Worm (Caenorhabditis elegans) whole organism, L4 larva: Measurements from ENCODE around the gene K11G12.6.

Experiments
- D1046.2 ChIP-seq: fragments of 200-800 bp; sonication (Bioruptor generic); IDR thresholded peaks from 2 replicates; pipeline ENCODE4 v1.3.6; 2022; ENCODE audit warnings: missing genetic modification characterization, missing compliant biosample characterization
- F10B5.3 ChIP-seq: sonication (generic microtip); optimal IDR thresholded peaks from 2 replicates; lab custom pipeline; 2016; ENCODE audit warnings: mild to moderate bottlenecking, missing genetic modification characterization, missing compliant biosample characterization
- F26F4.8 ChIP-seq: fragments of 200-800 bp; sonication (Bioruptor generic); conservative IDR thresholded peaks from 2 replicates; pipeline ENCODE4 v1.3.6; 2022; ENCODE audit warnings: missing genetic modification characterization, missing compliant biosample characterization
- F37D6.2 ChIP-seq: sonication (generic microtip); optimal IDR thresholded peaks from 2 replicates; lab custom pipeline; 2016; ENCODE audit warnings: mild to moderate bottlenecking, missing genetic modification characterization, missing compliant biosample characterization
- R02D3.7 ChIP-seq: fragments of 150-350 bp; sonication (generic microtip); optimal IDR thresholded peaks from 3 replicates; lab custom pipeline; 2014; ENCODE audit warnings: missing biosample characterization, missing genetic modification characterization
- Y105C5A.15 ChIP-seq: fragments of 200-800 bp; sonication (Bioruptor generic); IDR thresholded peaks from 2 replicates; pipeline ENCODE4 v1.3.6; 2022; ENCODE audit warnings: missing genetic modification characterization, missing compliant biosample characterization
- Y5F2A.4 ChIP-seq: fragments of 200-800 bp; sonication (Bioruptor generic); optimal IDR thresholded peaks from 2 replicates; lab custom pipeline; 2018; ENCODE audit warnings: mild to moderate bottlenecking, missing genetic modification characterization, missing compliant biosample characterization
- Y75B8A.6 ChIP-seq: fragments of 200-800 bp; sonication (Bioruptor generic); IDR thresholded peaks from 2 replicates; pipeline ENCODE4 v1.3.6; 2022; ENCODE audit warnings: missing genetic modification reagents, missing genetic modification characterization, missing compliant biosample characterization
- ZK337.2 ChIP-seq: fragments of 200-800 bp; sonication (Bioruptor generic); IDR thresholded peaks from 2 replicates; pipeline ENCODE4 v1.3.6; 2022; ENCODE audit warnings: missing genetic modification reagents, missing genetic modification characterization, missing compliant biosample characterization
- ZK546.5 ChIP-seq, 2 experiments: sonication (generic microtip); optimal IDR thresholded peaks; 2 replicates each; lab custom pipeline; 2017; ENCODE audit warnings: missing biosample characterization in 2 of 2, missing genetic modification characterization in 2 of 2
- aha-1 ChIP-seq: fragments of 150-350 bp; peaks from one replicate; lab custom pipeline; 2014; ENCODE audit warnings: missing biosample characterization, missing genetic modification characterization
- aly-2 ChIP-seq: sonication (generic microtip); optimal IDR thresholded peaks from 2 replicates; lab custom pipeline; 2018; ENCODE audit warnings: missing biosample characterization, missing genetic modification characterization
- attf-4 ChIP-seq: sonication (generic microtip); optimal IDR thresholded peaks from 3 replicates; lab custom pipeline; 2017; ENCODE audit warnings: missing biosample characterization, missing genetic modification characterization
- ceh-44 ChIP-seq: fragments of 200-800 bp; sonication (Bioruptor generic); IDR thresholded peaks from 2 replicates; pipeline ENCODE4 v1.3.6; 2022; ENCODE audit warnings: missing genetic modification reagents, missing genetic modification characterization, missing compliant biosample characterization
- ceh-82 ChIP-seq: sonication (generic microtip); optimal IDR thresholded peaks from 2 replicates; lab custom pipeline; 2017; ENCODE audit warnings: missing biosample characterization, missing genetic modification characterization
- daf-16 ChIP-seq, 3 experiments: sonication (generic microtip); optimal IDR thresholded peaks; 2 replicates each; lab custom pipeline; 2016 to 2017; ENCODE audit warnings: missing genetic modification characterization in 3 of 3, missing genetic modification reagents in 3 of 3, mild to moderate bottlenecking in 2 of 3, missing compliant biosample characterization in 2 of 3, missing biosample characterization in 1 of 3, moderate library complexity in 1 of 3
- dmd-6 ChIP-seq: fragments of 200-800 bp; sonication (Bioruptor generic); IDR thresholded peaks from 2 replicates; pipeline ENCODE4 v1.3.6; 2022; ENCODE audit warnings: missing genetic modification reagents, missing genetic modification characterization, missing compliant biosample characterization
- dmd-9 ChIP-seq: fragments of 200-800 bp; sonication (Bioruptor generic); IDR thresholded peaks from 2 replicates; pipeline ENCODE4 v1.3.6; 2022; ENCODE audit warnings: missing genetic modification reagents, missing genetic modification characterization, missing compliant biosample characterization
- duxl-1 ChIP-seq: sonication (generic microtip); optimal IDR thresholded peaks from 2 replicates; lab custom pipeline; 2016; ENCODE audit warnings: mild to moderate bottlenecking, missing genetic modification characterization, moderate library complexity, missing compliant biosample characterization; ENCODE audit not compliant: poor library complexity
- dve-1 ChIP-seq: sonication (generic microtip); optimal IDR thresholded peaks from 2 replicates; lab custom pipeline; 2017; ENCODE audit warnings: antibody characterized with exemption, mild to moderate bottlenecking, missing genetic modification characterization, missing compliant biosample characterization; ENCODE audit not compliant: insufficient read depth
- egl-27 ChIP-seq: sonication (generic microtip); optimal IDR thresholded peaks from 3 replicates; lab custom pipeline; 2017; ENCODE audit warnings: missing biosample characterization, missing genetic modification reagents, missing genetic modification characterization
- hif-1 ChIP-seq, 2 experiments: sonication (generic microtip); optimal IDR thresholded peaks; 2 replicates each; lab custom pipeline; 2016 to 2017; ENCODE audit warnings: missing compliant biosample characterization in 2 of 2, missing genetic modification characterization in 2 of 2, missing genetic modification reagents in 2 of 2, missing genotype in 2 of 2, mild to moderate bottlenecking in 1 of 2
- hlh-11 ChIP-seq: fragments of 200-800 bp; sonication (Bioruptor generic); optimal IDR thresholded peaks from 2 replicates; lab custom pipeline; 2018; ENCODE audit warnings: mild to moderate bottlenecking, missing genetic modification characterization, missing compliant biosample characterization
- hlh-30 ChIP-seq: sonication (generic microtip); optimal IDR thresholded peaks from 2 replicates; lab custom pipeline; 2017; ENCODE audit warnings: antibody characterized with exemption, mild to moderate bottlenecking, missing genetic modification characterization, missing compliant biosample characterization; ENCODE audit not compliant: insufficient read depth
- lin-1 ChIP-seq: fragments of 200-800 bp; sonication (Bioruptor generic); IDR thresholded peaks from 2 replicates; pipeline ENCODE4 v1.3.6; 2022; ENCODE audit warnings: missing genetic modification reagents, missing genetic modification characterization, missing compliant biosample characterization
- lin-15B ChIP-seq: fragments of 150-350 bp; sonication (generic microtip); optimal IDR thresholded peaks from 3 replicates; lab custom pipeline; 2014; ENCODE audit warnings: missing biosample characterization, missing genetic modification characterization
- lin-38 ChIP-seq: fragments of 200-800 bp; sonication (Bioruptor generic); IDR thresholded peaks from 2 replicates; pipeline ENCODE4 v1.3.6; 2022; ENCODE audit warnings: missing genetic modification reagents, missing genetic modification characterization, missing compliant biosample characterization
- lin-39 ChIP-seq: fragments of 150-350 bp; optimal IDR thresholded peaks from 2 replicates; lab custom pipeline; 2014; ENCODE audit warnings: missing biosample characterization, missing genetic modification reagents, missing genetic modification characterization
- madf-5 ChIP-seq, 2 experiments: fragments of 200-800 bp; sonication (Bioruptor generic); IDR thresholded peaks; 2 replicates each; pipeline ENCODE4 v1.3.6; 2022; ENCODE audit warnings: missing compliant biosample characterization in 2 of 2, missing genetic modification characterization in 2 of 2
- mdt-29 ChIP-seq: fragments of 200-800 bp; sonication (Bioruptor generic); IDR thresholded peaks from 2 replicates; pipeline ENCODE4 v1.3.6; 2022; ENCODE audit warnings: missing genetic modification reagents, missing genetic modification characterization, missing compliant biosample characterization
- mep-1 ChIP-seq: fragments of 150-350 bp; sonication (generic microtip); optimal IDR thresholded peaks from 3 replicates; lab custom pipeline; 2014; ENCODE audit warnings: missing biosample characterization, missing genetic modification characterization
- nhr-102 ChIP-seq: sonication (generic microtip); optimal IDR thresholded peaks from 2 replicates; lab custom pipeline; 2016; ENCODE audit warnings: mild to moderate bottlenecking, missing genetic modification characterization, moderate library complexity, missing compliant biosample characterization
- nhr-11 ChIP-seq: fragments of 150-350 bp; optimal IDR thresholded peaks from 2 replicates; lab custom pipeline; 2014; ENCODE audit warnings: missing biosample characterization, missing genetic modification characterization
- nhr-25 ChIP-seq: sonication (generic microtip); optimal IDR thresholded peaks from 2 replicates; lab custom pipeline; 2017; ENCODE audit warnings: missing genetic modification characterization, mild to moderate bottlenecking, missing compliant biosample characterization, antibody characterized with exemption, moderate library complexity, borderline replicate concordance; ENCODE audit not compliant: insufficient read depth
- nhr-28 ChIP-seq: fragments of 150-350 bp; optimal IDR thresholded peaks from 2 replicates; lab custom pipeline; 2014; ENCODE audit warnings: missing biosample characterization, missing genetic modification characterization
- nhr-76 ChIP-seq: fragments of 150-350 bp; optimal IDR thresholded peaks from 2 replicates; lab custom pipeline; 2014; ENCODE audit warnings: missing biosample characterization, missing genetic modification characterization
- nhr-77 ChIP-seq: fragments of 150-350 bp; optimal IDR thresholded peaks from 2 replicates; lab custom pipeline; 2014; ENCODE audit warnings: missing biosample characterization, missing genetic modification characterization
- pha-4 ChIP-seq, 2 experiments: fragments of 150-350 bp in 1 of 2; fragments of 200-800 bp in 1 of 2; sonication (Bioruptor generic) in 1 of 2; IDR thresholded peaks in 1 of 2; optimal IDR thresholded peaks in 1 of 2; 2 replicates each; pipeline versions ENCODE4 v1.3.6 to Lab custom; 2014 to 2022; ENCODE audit warnings: missing genetic modification characterization in 2 of 2, missing genetic modification reagents in 2 of 2, missing biosample characterization in 1 of 2, missing compliant biosample characterization in 1 of 2
- php-3 ChIP-seq: fragments of 200-800 bp; sonication (Bioruptor generic); IDR thresholded peaks from 2 replicates; pipeline ENCODE4 v1.3.6; 2022; ENCODE audit warnings: missing genetic modification reagents, missing genetic modification characterization, missing compliant biosample characterization
- pqm-1 ChIP-seq: sonication (generic microtip); optimal IDR thresholded peaks from 2 replicates; lab custom pipeline; 2017; ENCODE audit warnings: missing biosample characterization, missing genetic modification characterization
- rbr-2 ChIP-seq: sonication (generic microtip); optimal IDR thresholded peaks from 2 replicates; lab custom pipeline; 2016; ENCODE audit warnings: missing genotype, missing genetic modification characterization, missing compliant biosample characterization
- sdz-12 ChIP-seq: fragments of 200-800 bp; sonication (Bioruptor generic); optimal IDR thresholded peaks from 2 replicates; lab custom pipeline; 2018; ENCODE audit warnings: mild to moderate bottlenecking, missing genetic modification characterization, missing compliant biosample characterization
- skn-1 ChIP-seq: fragments of 150-350 bp; optimal IDR thresholded peaks from 2 replicates; lab custom pipeline; 2014; ENCODE audit warnings: missing biosample characterization, missing genetic modification characterization
- spr-1 ChIP-seq: sonication (generic microtip); optimal IDR thresholded peaks from 2 replicates; lab custom pipeline; 2016; ENCODE audit warnings: mild to moderate bottlenecking, missing genetic modification characterization, missing compliant biosample characterization
- spr-3 ChIP-seq: fragments of 200-800 bp; sonication (Bioruptor generic); optimal IDR thresholded peaks from 2 replicates; lab custom pipeline; 2018; ENCODE audit warnings: mild to moderate bottlenecking, missing genetic modification characterization, missing compliant biosample characterization
- unc-130 ChIP-seq: sonication (generic microtip); optimal IDR thresholded peaks from 2 replicates; lab custom pipeline; 2016; ENCODE audit warnings: missing genetic modification reagents, missing genetic modification characterization, missing compliant biosample characterization
- zag-1 ChIP-seq: fragments of 150-350 bp; optimal IDR thresholded peaks from 2 replicates; lab custom pipeline; 2014; ENCODE audit warnings: missing biosample characterization, missing genetic modification characterization
- zfp-2 ChIP-seq: sonication (generic microtip); optimal IDR thresholded peaks from 2 replicates; lab custom pipeline; 2016; ENCODE audit warnings: mild to moderate bottlenecking, missing genetic modification characterization, missing compliant biosample characterization
- zfp-3 ChIP-seq: fragments of 200-800 bp; sonication (Bioruptor generic); conservative IDR thresholded peaks from 2 replicates; pipeline ENCODE4 v1.3.6; 2022; ENCODE audit warnings: missing genetic modification reagents, missing genetic modification characterization, missing compliant biosample characterization

The K11G12.6 gene

DNA sequence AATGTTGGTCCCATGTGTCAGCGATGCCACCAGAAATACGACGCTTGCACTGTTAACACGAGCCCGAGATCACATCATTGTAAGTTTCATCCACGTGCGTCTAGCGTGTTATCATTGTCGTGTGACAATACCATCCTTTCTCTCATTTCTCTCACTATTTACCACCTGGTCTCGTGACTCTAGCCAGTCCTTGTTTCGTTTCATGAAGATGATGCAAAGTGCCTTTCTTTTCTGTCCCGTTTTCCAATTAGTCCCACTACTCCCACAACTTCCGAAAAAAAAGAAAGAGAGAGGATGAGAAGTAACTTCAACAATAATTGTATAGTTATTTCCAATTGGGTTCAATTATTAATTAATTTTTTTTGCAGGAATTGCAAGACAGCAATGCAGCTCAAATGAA, 13.4 kb upstream of the K11G12.6 start (continued):
- TF ChIP-seq nhr-25 (tag; lab: Kevin White, UChicago) (no peak), nhr-76 (peak; percentile 59), hlh-30 (tag; lab: Kevin White, UChicago) (peak; percentile 86), nhr-77 (peak; percentile 39), zfp-3 (GFP tag; lab: Robert Waterston, UW) (no peak), mdt-29 (GFP tag; lab: Robert Waterston, UW) (0 out of 2 replicates have a peak, but pooled peaks have one; percentile 4), Y75B8A.6 (peak; percentile 4; the same call in 1 of the 2 replicates), F37D6.2 (tag; lab: Kevin White, UChicago) (no peak), dmd-6 (GFP tag; lab: Robert Waterston, UW) (peak; percentile 91), egl-27 (tag; lab: Kevin White, UChicago) (no peak), mep-1 (tag; lab: Kevin White, UChicago) (peak; percentile 65), nhr-11 (tag; lab: Kevin White, UChicago) (peak; percentile 72), aha-1 (tag; lab: Kevin White, UChicago) (peak; percentile 17), attf-4 (tag; lab: Kevin White, UChicago) (no peak), lin-39 (tag; lab: Kevin White, UChicago) (no peak), pha-4 (GFP tag; IDR thresholded peaks at IDR 0.05; lab: Robert Waterston, UW) (0 out of 2 replicates have a peak, but pooled peaks have one; percentile 34), pha-4 (tag; optimal IDR thresholded peaks at IDR 0.05; lab: Kevin White, UChicago) (no peak), hif-1 (tag; optimal IDR thresholded peaks at IDR 0.05; lab: Kevin White, UChicago) (no peak), R02D3.7 (tag; lab: Kevin White, UChicago) (no peak), nhr-28 (tag; lab: Kevin White, UChicago) (peak; percentile 80), spr-1 (tag; lab: Kevin White, UChicago) (no peak), skn-1 (tag; lab: Kevin White, UChicago) (no peak), F26F4.8 (GFP tag; lab: Robert Waterston, UW) (no peak), rbr-2 (no peak), duxl-1 (tag; lab: Kevin White, UChicago) (peak; percentile 24), ZK546.5 (tag; optimal IDR thresholded peaks at IDR 0.05; lab: Kevin White, UChicago) (no peak), dmd-9 (GFP tag; lab: Robert Waterston, UW) (no peak), sdz-12 (GFP tag; lab: Kevin White, UChicago) (no peak), madf-5 (GFP tag; IDR thresholded peaks at IDR 0.05; lab: Robert Waterston, UW) (no peak), dve-1 (tag; lab: Kevin White, UChicago) (peak; percentile 82), nhr-102 (tag; lab: Kevin White, UChicago) (no peak), ZK337.2 (GFP tag; lab: Robert Waterston, UW) (no peak), ceh-82 (tag; lab: Kevin White, UChicago) (no peak), lin-38 (no peak), spr-3 (GFP tag; lab: Kevin White, UChicago) (no peak)

DNA sequence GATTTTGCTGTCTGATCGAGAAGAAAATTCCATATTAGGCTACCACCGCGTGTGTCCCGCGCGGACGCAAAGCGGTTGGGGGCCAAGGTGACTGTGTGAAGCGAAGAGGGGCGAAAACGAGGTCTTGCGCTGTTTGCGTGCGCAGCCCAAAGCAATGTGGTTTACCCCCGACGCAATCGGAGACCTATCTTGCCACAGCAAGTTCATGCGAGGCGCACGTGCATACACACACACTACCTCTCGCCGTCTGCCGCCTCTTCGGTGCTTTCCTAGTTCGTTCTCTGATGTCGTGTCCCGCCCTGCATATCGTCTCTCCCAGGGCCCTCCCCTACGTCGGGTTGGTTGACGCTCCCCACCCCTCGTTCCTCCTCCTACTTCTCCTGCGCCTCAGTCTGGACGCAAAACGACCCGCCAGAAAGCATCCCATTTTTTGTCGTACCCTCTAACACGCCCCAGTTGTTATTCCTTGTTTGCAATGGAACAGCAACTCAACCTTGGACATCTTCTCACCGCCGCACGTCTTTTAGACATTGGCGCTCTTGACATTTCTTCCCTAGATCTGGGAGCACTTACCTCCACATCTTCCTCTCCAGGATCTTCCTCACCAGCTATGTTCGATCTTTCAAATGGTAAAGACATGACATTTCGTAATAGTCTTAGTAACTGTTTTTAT, 12.7 kb upstream of the K11G12.6 start, which contains the start of gene mdl-1:
TSS of gene mdl-1 (plus strand) at position 341 of the 673 bp plus-strand sequence.
- TF ChIP-seq F10B5.3 (tag; lab: Kevin White, UChicago) (no peak), Y5F2A.4 (GFP tag; lab: Kevin White, UChicago) (peak; percentile 8), dmd-6 (GFP tag; lab: Robert Waterston, UW) (peak; percentile 99), hlh-11 (tag; lab: Kevin White, UChicago) (peak; percentile 98), D1046.2 (GFP tag; lab: Robert Waterston, UW) (no peak), ceh-44 (GFP tag; lab: Robert Waterston, UW) (no peak), egl-27 (tag; lab: Kevin White, UChicago) (no peak), unc-130 (no peak), lin-15B (tag; lab: Kevin White, UChicago) (no peak), php-3 (peak; percentile 64; the same call in 1 of the 2 replicates), daf-16 (GFP tag; optimal IDR thresholded peaks at IDR 0.05; lab: Kevin White, UChicago) (peak; percentile 15 to 68), daf-16 (tag; optimal IDR thresholded peaks at IDR 0.05; lab: Kevin White, UChicago) (peak; percentile 86), aly-2 (no peak), zag-1 (tag; lab: Kevin White, UChicago) (peak; percentile 50), lin-1 (peak; percentile 73), ZK546.5 (tag; optimal IDR thresholded peaks at IDR 0.05; lab: Kevin White, UChicago) (no peak), Y105C5A.15 (GFP tag; lab: Robert Waterston, UW) (no peak), zfp-2 (tag; lab: Kevin White, UChicago) (no peak), pqm-1 (tag; lab: Kevin White, UChicago) (peak; percentile 37)
